Fruit fly (Drosophila melanogaster) whole organism, embryonic: ENCODE measurements around the gene CG46311.

ENCODE experiments used
- CG1647 ChIP-seq: fragments of 200-800 bp; sonication (Bioruptor generic); optimal IDR thresholded peaks from 3 replicates; lab custom pipeline; 2016; ENCODE audit warnings: missing biosample characterization, missing genetic modification characterization
- CG17568 ChIP-seq: fragments of 200-800 bp; sonication (Bioruptor generic); optimal IDR thresholded peaks from 2 replicates; lab custom pipeline; 2018; ENCODE audit warnings: missing biosample characterization, mild to moderate bottlenecking, missing genetic modification characterization, moderate library complexity
- CG8388 ChIP-seq: fragments of 200-800 bp; sonication (Bioruptor generic); optimal IDR thresholded peaks from 2 replicates; lab custom pipeline; 2019; ENCODE audit warnings: missing biosample characterization, mild to moderate bottlenecking, missing genetic modification characterization, moderate library complexity
- lab ChIP-seq: fragments of 200-800 bp; sonication (Bioruptor generic); optimal IDR thresholded peaks from 3 replicates; lab custom pipeline; 2017; ENCODE audit warnings: missing biosample characterization, missing genetic modification characterization, mild to moderate bottlenecking, moderate library complexity, missing genetic modification reagents

DNA sequence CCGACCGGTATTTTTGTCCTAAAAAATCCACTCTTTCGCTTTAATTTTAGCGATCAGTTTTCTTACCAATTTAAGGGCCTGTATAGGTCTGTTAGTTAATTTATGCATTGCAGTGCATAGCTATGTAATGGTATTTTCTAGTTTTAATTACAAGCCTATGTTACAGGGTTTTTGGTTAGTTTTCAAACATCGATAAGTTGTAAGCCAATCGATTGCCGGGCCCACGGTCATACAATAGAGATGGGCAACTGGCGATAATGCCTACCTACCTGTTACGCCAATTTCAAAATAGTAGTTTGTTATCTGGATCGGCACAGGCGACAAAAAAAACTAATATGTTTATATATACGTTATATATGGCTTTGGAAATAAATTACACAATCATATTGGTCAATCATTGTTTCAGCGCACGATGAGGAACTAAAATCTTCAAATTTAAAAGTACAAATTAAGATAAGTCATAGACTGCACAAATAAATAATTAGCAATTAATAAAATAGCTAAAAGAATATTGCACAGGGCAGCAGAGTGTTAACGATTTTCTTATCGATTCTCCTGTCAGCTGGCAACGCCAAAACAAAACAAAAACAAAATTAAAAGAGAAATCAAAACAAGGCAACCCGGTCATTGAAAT lies 52.9 kb downstream of the CG46311 start, which contains the start of the genes tth and Tango2:
- peak; percentile 51 for TF ChIP-seq CG8388
- TF ChIP-seq lab (GFP tag; lab: Kevin White, UChicago), result no peak
- TF ChIP-seq CG17568, result no peak
- peak; percentile 25 for TF ChIP-seq CG1647 (GFP tag; lab: Kevin White, UChicago)
